Worm (Caenorhabditis elegans): ENCODE results near the gene srt-73.

srt-73 gene

DNA sequence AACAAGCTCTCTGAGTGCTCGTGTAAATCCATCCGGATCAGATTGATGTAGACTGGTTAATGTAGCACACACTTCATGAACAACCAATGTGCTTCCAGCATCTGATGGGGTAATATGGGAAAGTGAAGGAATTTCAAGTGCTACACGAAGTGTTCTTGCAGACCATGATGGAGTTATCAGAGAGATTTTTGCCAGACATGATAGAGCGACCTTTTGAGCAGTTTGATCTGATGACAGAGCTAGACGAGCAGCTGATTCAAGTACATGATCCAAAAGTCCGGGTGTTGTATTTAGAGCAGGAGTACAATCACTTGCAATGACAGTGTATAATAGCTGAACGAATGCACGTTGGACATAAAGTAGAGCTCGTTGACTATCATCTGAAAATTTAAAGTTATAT, 38.8 kb downstream of the srt-73 start:
- TF ChIP-seq ceh-79 (tag; optimal IDR thresholded peaks at IDR 0.05) (no peak), zfh-2 (GFP tag; conservative IDR thresholded peaks at IDR 0.05) (no peak), nhr-80 (tag; optimal IDR thresholded peaks at IDR 0.05) (no peak), lag-1 (GFP tag; IDR thresholded peaks at IDR 0.05) (no peak), cebp-2 (GFP tag; IDR thresholded peaks at IDR 0.05) (no peak), ztf-6 (GFP tag; IDR thresholded peaks at IDR 0.05) (no peak), B0336.3 (GFP tag; IDR thresholded peaks at IDR 0.05) (no peak), nhr-90 (tag; optimal IDR thresholded peaks at IDR 0.05) (no peak), F39B2.1 (GFP tag; IDR thresholded peaks at IDR 0.05) (no peak), F52B5.7 (tag; optimal IDR thresholded peaks at IDR 0.05) (no peak)

DNA sequence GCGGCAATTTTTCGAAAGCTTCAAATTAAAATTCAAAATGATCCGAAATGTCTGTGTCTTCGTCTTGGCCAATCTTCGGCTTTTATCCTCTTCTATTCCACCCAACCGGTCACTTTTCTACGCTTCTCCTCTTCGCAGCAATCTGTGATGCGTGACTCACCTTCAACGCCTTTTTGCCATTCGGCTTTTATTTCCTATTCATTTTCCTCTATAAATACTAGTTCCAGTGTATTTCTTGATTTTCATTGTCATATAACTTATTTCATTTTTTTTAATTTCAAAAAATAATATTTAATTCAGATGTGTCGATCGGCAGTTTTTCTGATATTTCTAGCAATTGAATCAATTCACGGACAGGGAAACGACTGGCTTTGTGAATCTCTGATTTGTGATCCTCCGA, 41.0 kb downstream of the srt-73 start, which contains the start of gene C49H3.16:
Gene C49H3.16, plus strand, starts transcription at position 301 of the 400 bp plus-strand sequence.
- TF ChIP-seq snpc-3.4 (tag; optimal IDR thresholded peaks at IDR 0.05) (no peak), hlh-12 (tag; optimal IDR thresholded peaks at IDR 0.05) (no peak), B0035.1 (tag; optimal IDR thresholded peaks at IDR 0.05) (no peak), atf-7 (tag; optimal IDR thresholded peaks at IDR 0.05) (no peak), madf-10 (tag; optimal IDR thresholded peaks at IDR 0.05) (no peak), athp-1 (tag; optimal IDR thresholded peaks at IDR 0.05) (no peak), F23B12.7 (tag; optimal IDR thresholded peaks at IDR 0.05; ENCODE audit: insufficient read depth) (no peak), nhr-90 (tag; optimal IDR thresholded peaks at IDR 0.05) (no peak), ztf-25 (GFP tag; IDR thresholded peaks at IDR 0.05) (no peak)

DNA sequence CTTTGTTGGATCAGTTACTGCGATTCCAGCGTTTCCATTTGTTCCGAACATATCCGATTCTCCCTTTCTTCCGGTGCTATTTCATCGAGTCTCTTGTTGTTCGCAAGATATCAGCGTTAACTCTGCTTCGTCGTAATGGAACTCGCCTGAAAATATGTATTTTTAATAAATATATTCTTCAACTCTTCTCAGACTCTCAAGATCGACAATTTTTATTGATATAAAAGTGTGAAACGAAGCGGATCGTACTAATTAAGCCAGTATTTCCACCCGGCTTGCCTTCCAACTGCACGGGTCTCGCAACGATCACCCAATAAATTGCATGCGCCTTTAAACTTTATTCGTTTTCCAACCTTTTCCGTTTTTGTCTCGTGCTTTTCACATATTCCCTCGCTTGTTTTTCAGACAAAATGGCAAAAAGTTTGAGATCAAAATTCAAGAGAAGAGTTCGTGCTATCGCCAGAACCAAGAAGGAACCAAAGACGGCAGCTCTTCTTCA, 44.9 kb downstream of the srt-73 start, which contains the start of the genes xpo-3 and C49H3.3:
Gene xpo-3, minus strand, starts transcription at position 51 of the 499 bp plus-strand sequence.
Gene C49H3.3, plus strand, starts transcription at position 369 of the 499 bp plus-strand sequence.
- TF ChIP-seq repo-1 (tag; optimal IDR thresholded peaks at IDR 0.05) (no peak), nhr-80 (tag; optimal IDR thresholded peaks at IDR 0.05) (peak; percentile 37), egl-18 (GFP tag; IDR thresholded peaks at IDR 0.05) (no peak), F33H1.4 (GFP tag; IDR thresholded peaks at IDR 0.05) (peak; percentile 74), mxl-1 (tag; optimal IDR thresholded peaks at IDR 0.05) (no peak), hmg-1.2 (GFP tag; IDR thresholded peaks at IDR 0.05) (peak; percentile 17; the same call in 1 of the 2 replicates), attf-5 (GFP tag; optimal IDR thresholded peaks at IDR 0.05) (peak; percentile 56), cebp-1 (GFP tag; IDR thresholded peaks at IDR 0.05) (no peak), cebp-1 (tag; optimal IDR thresholded peaks at IDR 0.05) (peak; percentile 25), lin-35 (GFP tag; optimal IDR thresholded peaks at IDR 0.05) (no peak)

DNA sequence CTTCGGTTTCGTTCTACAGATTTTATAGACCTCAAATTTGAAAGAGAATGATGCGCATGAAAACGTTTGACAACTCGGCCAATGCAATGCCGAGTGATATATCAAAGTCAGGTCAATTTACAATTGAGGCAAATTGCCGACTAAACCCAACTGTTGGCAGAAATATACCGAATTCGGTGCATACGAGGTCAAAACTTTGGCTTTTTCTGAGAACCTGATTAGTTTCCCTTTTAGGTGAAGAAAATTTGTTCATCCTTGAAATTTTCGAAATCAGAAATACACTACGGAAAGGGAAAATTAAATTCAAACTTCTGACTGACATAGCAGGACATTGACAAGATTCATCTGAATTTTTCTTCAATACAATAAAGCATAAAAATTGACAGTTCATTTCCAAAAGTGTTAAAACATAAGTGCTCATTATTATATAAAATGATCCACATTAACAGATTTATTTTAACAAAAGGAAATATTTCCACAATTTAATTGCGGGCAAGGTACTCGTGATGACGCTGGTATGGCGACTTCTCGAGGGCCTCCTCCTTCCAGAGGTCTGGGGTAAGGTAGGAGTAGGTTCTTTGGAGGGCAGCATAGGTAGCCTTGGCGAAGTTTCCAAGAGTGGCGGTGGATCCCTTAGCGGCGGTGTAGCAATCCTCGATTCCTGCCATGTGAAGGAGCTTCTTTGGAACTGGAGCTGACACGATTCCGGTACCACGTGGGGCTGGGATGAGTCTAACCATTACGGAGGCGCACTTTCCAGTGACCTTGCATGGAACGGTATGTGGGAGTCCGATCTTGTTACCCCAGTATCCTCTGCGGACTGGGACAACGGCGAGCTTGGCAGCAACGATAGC, 46.1 kb downstream of the srt-73 start:
- TF ChIP-seq Y56A3A.18 (GFP tag; IDR thresholded peaks at IDR 0.05) (peak; percentile 68; the same call in 1 of the 2 replicates), tlf-1 (GFP tag; optimal IDR thresholded peaks at IDR 0.05) (peak; percentile 58), B0336.3 (GFP tag; IDR thresholded peaks at IDR 0.05) (peak; percentile 80), lag-1 (GFP tag; IDR thresholded peaks at IDR 0.05) (no peak), repo-1 (tag; optimal IDR thresholded peaks at IDR 0.05) (peak; percentile 64), cebp-2 (GFP tag; IDR thresholded peaks at IDR 0.05) (0 out of 2 replicates have a peak, but pooled peaks have one; percentile 81), tbp1 (GFP tag; optimal IDR thresholded peaks at IDR 0.05) (peak; percentile 16), ceh-100 (GFP tag; IDR thresholded peaks at IDR 0.05) (peak; percentile 29; the same call in 1 of the 2 replicates), zfh-2 (GFP tag; conservative IDR thresholded peaks at IDR 0.05) (peak; percentile 52), ztf-6 (GFP tag; IDR thresholded peaks at IDR 0.05) (no peak), athp-1 (tag; optimal IDR thresholded peaks at IDR 0.05) (no peak), chd-7 (tag; optimal IDR thresholded peaks at IDR 0.05) (no peak), madf-6 (GFP tag; IDR thresholded peaks at IDR 0.05) (peak; percentile 62), xnd-1 (tag; optimal IDR thresholded peaks at IDR 0.05) (peak; percentile 39), nhr-179 (tag; optimal IDR thresholded peaks at IDR 0.05) (no peak), ztf-25 (GFP tag; IDR thresholded peaks at IDR 0.05) (peak; percentile 50; the same call in 1 of the 2 replicates), F33H1.4 (GFP tag; IDR thresholded peaks at IDR 0.05) (peak; percentile 45), snpc-1.1 (tag; optimal IDR thresholded peaks at IDR 0.05; ENCODE audit: insufficient read depth) (peak; percentile 30), unc-62 (GFP tag; optimal IDR thresholded peaks at IDR 0.05) (no peak), efl-1 (GFP tag; optimal IDR thresholded peaks at IDR 0.05) (no peak), snpc-4 (GFP tag; optimal IDR thresholded peaks at IDR 0.05) (peak; percentile 40), snpc-4 (tag; optimal IDR thresholded peaks at IDR 0.05) (peak in 2 of 4 experiments; percentile 32 to 43), ekl-4 (GFP tag; IDR thresholded peaks at IDR 0.05) (peak; percentile 69)
